Worm (Caenorhabditis elegans): ENCODE data around the gene Y73F8A.27.
"Not testable (repeated sequence)": the region's sequence is repeated elsewhere in the genome, so short reads cannot be mapped to it uniquely, and the experiment has no call there.

Y73F8A.27 gene

ce11 chrIV:15521342-15521741 is 48.7 kb downstream of the Y73F8A.27 start, which contains the start of gene Y73F8A.32:
TSS of gene Y73F8A.32 (minus strand) at chrIV:15521442.
- TF ChIP-seq lsy-2, C34F6.9, ztf-11 (tag; optimal IDR thresholded peaks at IDR 0.05): not testable (repeated sequence)

All from whole organism, L2 larva.